Fruit fly (Drosophila melanogaster) whole organism, wandering third instar larva: ENCODE measurements around the gene CG4842.

ENCODE experiments used
- Abd-B ChIP-seq: fragments of >200 bp; optimal IDR thresholded peaks from 2 replicates; lab custom pipeline; 2017; ENCODE audit warnings: missing biosample characterization, missing genetic modification characterization
- Hr78 ChIP-seq: fragments of >200 bp; optimal IDR thresholded peaks from 2 replicates; lab custom pipeline; 2017; ENCODE audit warnings: missing biosample characterization, missing genetic modification characterization
- Jra ChIP-seq: sonication (Bioruptor generic); optimal IDR thresholded peaks from 2 replicates; lab custom pipeline; 2016; ENCODE audit warnings: missing biosample characterization, missing genetic modification characterization
- OdsH ChIP-seq: fragments of 200-800 bp; sonication (Bioruptor generic); optimal IDR thresholded peaks from 2 replicates; lab custom pipeline; 2016; ENCODE audit warnings: missing biosample characterization, mild to moderate bottlenecking, missing genetic modification characterization
- Rel ChIP-seq, 2 experiments: fragments of 200-800 bp; sonication (Bioruptor generic) in 1 of 2; optimal IDR thresholded peaks; 2 replicates in 1 of 2; 3 replicates in 1 of 2; lab custom pipeline; 2016 to 2019; ENCODE audit warnings: mild to moderate bottlenecking in 2 of 2, missing biosample characterization in 2 of 2, missing genetic modification characterization in 2 of 2, moderate library complexity in 1 of 2
- Sp1 ChIP-seq: fragments of 200-800 bp; sonication (Bioruptor generic); optimal IDR thresholded peaks from 3 replicates; lab custom pipeline; 2019; ENCODE audit warnings: missing biosample characterization, mild to moderate bottlenecking, missing genetic modification characterization, moderate library complexity
- Vsx2 ChIP-seq: fragments of 200-300, 225-300 bp; sonication (Bioruptor generic); optimal IDR thresholded peaks from 2 replicates; lab custom pipeline; 2018; ENCODE audit warnings: missing biosample characterization, missing genetic modification characterization; ENCODE audit not compliant: partially characterized antibody
- fru ChIP-seq: fragments of 200-800 bp; sonication (Bioruptor generic); optimal IDR thresholded peaks from 3 replicates; lab custom pipeline; 2016; ENCODE audit warnings: missing biosample characterization, mild to moderate bottlenecking, missing genetic modification characterization
- psq ChIP-seq: fragments of 200-800 bp; sonication (Bioruptor generic); optimal IDR thresholded peaks from 3 replicates; lab custom pipeline; 2017; ENCODE audit warnings: missing biosample characterization, mild to moderate bottlenecking, missing genetic modification characterization, moderate library complexity
- sage ChIP-seq: fragments of 200-800 bp; sonication (Bioruptor generic); optimal IDR thresholded peaks from 2 replicates; lab custom pipeline; 2016; ENCODE audit warnings: missing biosample characterization, mild to moderate bottlenecking, missing genetic modification characterization

DNA sequence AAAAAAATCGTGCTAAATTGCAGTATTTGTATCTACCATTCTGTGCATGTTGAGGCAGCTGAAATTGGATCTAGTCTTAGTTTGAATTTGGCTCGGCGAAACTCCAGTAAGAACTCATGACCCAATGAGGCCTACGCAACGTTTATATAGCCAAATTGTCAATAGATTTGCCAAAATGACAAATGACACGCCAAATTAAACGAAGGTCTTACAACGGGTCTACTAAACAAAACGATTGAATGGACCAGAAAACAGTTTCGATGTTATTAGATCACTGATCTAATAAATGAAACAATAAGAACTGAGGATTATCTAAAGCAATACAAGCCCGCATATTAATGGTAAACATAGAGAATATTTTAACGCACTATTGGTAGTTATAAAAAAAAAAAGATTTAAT lies 47.0 kb upstream of the CG4842 start, which contains the start of gene CG42718:
- TF ChIP-seq OdsH (no peak), Hr78 (GFP tag; lab: Kevin White, UChicago) (no peak), Jra (no peak), Vsx2 (GFP tag; lab: Kevin White, UChicago) (no peak), Abd-B (GFP tag; lab: Kevin White, UChicago) (no peak), Sp1 (GFP tag; lab: Kevin White, UChicago) (no peak), fru (GFP tag; lab: Kevin White, UChicago) (no peak), sage (GFP tag; lab: Kevin White, UChicago) (no peak), Rel (GFP tag; optimal IDR thresholded peaks at IDR 0.05; lab: Kevin White, UChicago) (no peak), Rel (tag; optimal IDR thresholded peaks at IDR 0.05; lab: Kevin White, UChicago) (no peak), psq (GFP tag; lab: Kevin White, UChicago) (no peak)
